Fruit fly (Drosophila melanogaster) whole organism, prepupa: ENCODE data around the gene CG42673.

Source experiments
- Blimp-1 ChIP-seq: fragments of 200-800 bp; sonication (Bioruptor generic); optimal IDR thresholded peaks from 3 replicates; lab custom pipeline; 2017; ENCODE audit warnings: missing biosample characterization, missing genetic modification characterization, mild to moderate bottlenecking, moderate library complexity, missing genetic modification reagents
- CG10631 ChIP-seq: fragments of 200-800 bp; sonication (Bioruptor generic); optimal IDR thresholded peaks from 2 replicates; lab custom pipeline; 2016; ENCODE audit warnings: missing biosample characterization, missing genetic modification characterization
- CG10669 ChIP-seq: fragments of 200-800 bp; sonication (Bioruptor generic); optimal IDR thresholded peaks from 3 replicates; lab custom pipeline; 2018; ENCODE audit warnings: missing biosample characterization, mild to moderate bottlenecking, missing genetic modification characterization, moderate library complexity
- CG1621 ChIP-seq: fragments of 200-800 bp; sonication (Bioruptor generic); optimal IDR thresholded peaks from 3 replicates; lab custom pipeline; 2018; ENCODE audit warnings: missing biosample characterization, mild to moderate bottlenecking, missing genetic modification characterization
- CG16779 ChIP-seq: fragments of 200-800 bp; sonication (Bioruptor generic); optimal IDR thresholded peaks from 3 replicates; lab custom pipeline; 2017; ENCODE audit warnings: missing biosample characterization, mild to moderate bottlenecking, missing genetic modification characterization
- CG3032 ChIP-seq: fragments of 200-800 bp; optimal IDR thresholded peaks from 2 replicates; lab custom pipeline; 2019; ENCODE audit warnings: missing biosample characterization, mild to moderate bottlenecking, missing genetic modification characterization, moderate library complexity
- CG32006 ChIP-seq: fragments of 200-800 bp; sonication (Bioruptor generic); optimal IDR thresholded peaks from 3 replicates; lab custom pipeline; 2017; ENCODE audit warnings: missing biosample characterization, mild to moderate bottlenecking, missing genetic modification characterization
- CG4318 ChIP-seq: fragments of 200-800 bp; sonication (Bioruptor generic); optimal IDR thresholded peaks from 3 replicates; lab custom pipeline; 2017; ENCODE audit warnings: missing biosample characterization, mild to moderate bottlenecking, missing genetic modification characterization
- CG6163 ChIP-seq: fragments of 200-800 bp; sonication (Bioruptor generic); IDR thresholded peaks from 3 replicates; pipeline ENCODE4 v1.3.6; 2022; ENCODE audit warnings: missing biosample characterization, missing genetic modification characterization
- CG6276 ChIP-seq: fragments of 200-800 bp; sonication (Bioruptor generic); optimal IDR thresholded peaks from 2 replicates; lab custom pipeline; 2017; ENCODE audit warnings: missing biosample characterization, mild to moderate bottlenecking, missing genetic modification characterization
- CG6808 ChIP-seq: fragments of 200-800 bp; sonication (Bioruptor generic); optimal IDR thresholded peaks from 3 replicates; lab custom pipeline; 2017; ENCODE audit warnings: missing biosample characterization, missing genetic modification characterization, mild to moderate bottlenecking, moderate library complexity, missing genetic modification reagents
- CG6854 ChIP-seq: fragments of 200-800 bp; sonication (Bioruptor generic); optimal IDR thresholded peaks from 2 replicates; lab custom pipeline; 2017; ENCODE audit warnings: missing biosample characterization, mild to moderate bottlenecking, missing genetic modification characterization
- CG7368 ChIP-seq: fragments of 200-800 bp; sonication (Bioruptor generic); optimal IDR thresholded peaks from 3 replicates; lab custom pipeline; 2016; ENCODE audit warnings: missing biosample characterization, missing genetic modification characterization
- CG8119 ChIP-seq: fragments of 200-800 bp; sonication (Bioruptor generic); IDR thresholded peaks from 3 replicates; pipeline ENCODE4 v1.3.6; 2022; ENCODE audit warnings: missing biosample characterization, missing genetic modification characterization
- CG8632 ChIP-seq: fragments of 200-800 bp; sonication (Bioruptor generic); optimal IDR thresholded peaks from 3 replicates; lab custom pipeline; 2016; ENCODE audit warnings: missing biosample characterization, missing genetic modification characterization
- Eip75B ChIP-seq: fragments of 200-800 bp; sonication (Bioruptor generic); optimal IDR thresholded peaks from 3 replicates; lab custom pipeline; 2016; ENCODE audit warnings: missing biosample characterization, missing genetic modification characterization
- Eip78C ChIP-seq: fragments of 200-800 bp; sonication (Bioruptor generic); peaks from one replicate; lab custom pipeline; 2016; ENCODE audit warnings: missing biosample characterization, missing genetic modification characterization
- Eip93F ChIP-seq: fragments of 200-800 bp; sonication (Bioruptor generic); optimal IDR thresholded peaks from 2 replicates; lab custom pipeline; 2016; ENCODE audit warnings: missing biosample characterization, mild to moderate bottlenecking, missing genetic modification characterization
- Ets21C ChIP-seq: fragments of 200-800 bp; sonication (Bioruptor generic); optimal IDR thresholded peaks from 3 replicates; lab custom pipeline; 2016; ENCODE audit warnings: missing biosample characterization, missing genetic modification characterization
- Ets96B ChIP-seq: fragments of 200-800 bp; optimal IDR thresholded peaks from 2 replicates; lab custom pipeline; 2019; ENCODE audit warnings: missing biosample characterization, mild to moderate bottlenecking, missing genetic modification characterization, moderate library complexity
- Gug ChIP-seq: fragments of 200-800 bp; sonication (Bioruptor generic); IDR thresholded peaks from 2 replicates; pipeline ENCODE4 v1.3.6; 2022; ENCODE audit warnings: missing biosample characterization, missing genetic modification characterization
- Hr38 ChIP-seq: sonication (Bioruptor generic); optimal IDR thresholded peaks from 2 replicates; lab custom pipeline; 2016; ENCODE audit warnings: missing biosample characterization, missing genetic modification characterization
- Hr39 ChIP-seq: fragments of 200-800 bp; sonication (Bioruptor generic); optimal IDR thresholded peaks from 2 replicates; lab custom pipeline; 2016; ENCODE audit warnings: missing biosample characterization, missing genetic modification characterization
- Hr4 ChIP-seq: fragments of 200-800 bp; sonication (Bioruptor generic); optimal IDR thresholded peaks from 3 replicates; lab custom pipeline; 2016; ENCODE audit warnings: missing biosample characterization, missing genetic modification characterization
- Lpt ChIP-seq: fragments of 200-800 bp; sonication (Bioruptor generic); optimal IDR thresholded peaks from 3 replicates; lab custom pipeline; 2016; ENCODE audit warnings: missing biosample characterization, missing genetic modification characterization
- Met ChIP-seq: fragments of 200-800 bp; sonication (Bioruptor generic); optimal IDR thresholded peaks from 3 replicates; lab custom pipeline; 2016; ENCODE audit warnings: missing biosample characterization, missing genetic modification characterization
- OdsH ChIP-seq: fragments of 200-800 bp; sonication (Bioruptor generic); optimal IDR thresholded peaks from 3 replicates; lab custom pipeline; 2016; ENCODE audit warnings: missing biosample characterization, missing genetic modification characterization
- Sox102F ChIP-seq: fragments of 200-800 bp; sonication (Bioruptor generic); optimal IDR thresholded peaks from 2 replicates; lab custom pipeline; 2016; ENCODE audit warnings: missing biosample characterization, mild to moderate bottlenecking, missing genetic modification characterization
- Sox14 ChIP-seq: fragments of 200-800 bp; sonication (Bioruptor generic); optimal IDR thresholded peaks from 3 replicates; lab custom pipeline; 2016; ENCODE audit warnings: missing biosample characterization, missing genetic modification characterization
- Sox15 ChIP-seq: fragments of 200-800 bp; sonication (Bioruptor generic); optimal IDR thresholded peaks from 3 replicates; lab custom pipeline; 2016; ENCODE audit warnings: missing biosample characterization, missing genetic modification characterization
- cyc ChIP-seq: fragments of 200-800 bp; sonication (Bioruptor generic); optimal IDR thresholded peaks from 3 replicates; lab custom pipeline; 2016; ENCODE audit warnings: missing biosample characterization, missing genetic modification characterization
- dac ChIP-seq: fragments of 200-800 bp; sonication (Bioruptor generic); optimal IDR thresholded peaks from 2 replicates; lab custom pipeline; 2017; ENCODE audit warnings: missing biosample characterization, mild to moderate bottlenecking, missing genetic modification characterization
- dsx ChIP-seq: fragments of 200-800 bp; optimal IDR thresholded peaks from 3 replicates; lab custom pipeline; 2019; ENCODE audit warnings: missing biosample characterization, mild to moderate bottlenecking, missing genetic modification characterization, moderate library complexity; ENCODE audit not compliant: poor library complexity, severe bottlenecking
- eg ChIP-seq: fragments of 200-800 bp; sonication (Bioruptor generic); IDR thresholded peaks from 3 replicates; pipeline ENCODE4 v1.3.6; 2022; ENCODE audit warnings: missing biosample characterization, missing genetic modification characterization
- fkh ChIP-seq: fragments of 200-800 bp; sonication (Bioruptor generic); optimal IDR thresholded peaks from 3 replicates; lab custom pipeline; 2017; ENCODE audit warnings: missing biosample characterization, mild to moderate bottlenecking, missing genetic modification characterization, moderate library complexity
- lz ChIP-seq: fragments of 200-800 bp; sonication (Bioruptor generic); optimal IDR thresholded peaks from 3 replicates; lab custom pipeline; 2016; ENCODE audit warnings: missing biosample characterization, missing genetic modification characterization
- net ChIP-seq: fragments of 200-800 bp; sonication (Bioruptor generic); optimal IDR thresholded peaks from 3 replicates; lab custom pipeline; 2016; ENCODE audit warnings: missing biosample characterization, missing genetic modification characterization
- pdm3 ChIP-seq: fragments of 200-800 bp; sonication (Bioruptor generic); optimal IDR thresholded peaks from 3 replicates; lab custom pipeline; 2016; ENCODE audit warnings: missing biosample characterization, missing genetic modification characterization
- spab ChIP-seq: fragments of 200-800 bp; sonication (Bioruptor generic); optimal IDR thresholded peaks from 2 replicates; lab custom pipeline; 2017; ENCODE audit warnings: missing biosample characterization, mild to moderate bottlenecking, missing genetic modification characterization, missing genetic modification reagents
- ss ChIP-seq, 2 experiments: fragments of 200-800 bp; sonication (Bioruptor generic); optimal IDR thresholded peaks; 2 replicates in 1 of 2; 3 replicates in 1 of 2; lab custom pipeline; 2017 to 2018; ENCODE audit warnings: mild to moderate bottlenecking in 2 of 2, missing biosample characterization in 2 of 2, missing genetic modification characterization in 2 of 2, moderate library complexity in 1 of 2
- svp ChIP-seq: fragments of 200-800 bp; sonication (Bioruptor generic); peaks from one replicate; lab custom pipeline; 2016; ENCODE audit warnings: missing biosample characterization, missing genetic modification characterization
- topi ChIP-seq: fragments of 200-800 bp; sonication (Bioruptor generic); optimal IDR thresholded peaks from 3 replicates; lab custom pipeline; 2016; ENCODE audit warnings: missing biosample characterization, missing genetic modification characterization
- vri ChIP-seq: fragments of 200-800 bp; sonication (Bioruptor generic); optimal IDR thresholded peaks from 3 replicates; lab custom pipeline; 2016; ENCODE audit warnings: missing biosample characterization, mild to moderate bottlenecking, missing genetic modification characterization

The CG42673 gene

DNA sequence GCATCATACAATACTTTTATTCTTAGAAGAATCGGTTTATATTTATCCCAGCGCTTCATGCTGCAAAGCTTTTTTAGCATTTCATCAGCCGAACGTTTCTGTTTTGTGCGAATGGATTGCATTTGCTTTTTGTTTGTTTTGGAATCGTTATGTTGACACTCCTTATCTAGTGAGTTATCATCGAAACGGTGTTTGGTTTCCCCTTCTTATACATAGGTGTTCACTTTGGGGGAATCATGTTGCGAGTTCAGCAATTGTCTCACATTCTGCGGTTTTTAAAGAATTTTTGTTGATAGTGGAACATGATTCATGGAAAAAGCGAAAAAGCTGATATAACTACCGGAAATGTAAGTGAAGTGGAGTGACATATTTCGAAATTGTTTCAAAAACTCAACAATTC lies 44.7 kb upstream of the CG42673 start:
- TF ChIP-seq CG8119 (no peak), fkh (GFP tag; lab: Kevin White, UChicago) (peak; percentile 39)

DNA sequence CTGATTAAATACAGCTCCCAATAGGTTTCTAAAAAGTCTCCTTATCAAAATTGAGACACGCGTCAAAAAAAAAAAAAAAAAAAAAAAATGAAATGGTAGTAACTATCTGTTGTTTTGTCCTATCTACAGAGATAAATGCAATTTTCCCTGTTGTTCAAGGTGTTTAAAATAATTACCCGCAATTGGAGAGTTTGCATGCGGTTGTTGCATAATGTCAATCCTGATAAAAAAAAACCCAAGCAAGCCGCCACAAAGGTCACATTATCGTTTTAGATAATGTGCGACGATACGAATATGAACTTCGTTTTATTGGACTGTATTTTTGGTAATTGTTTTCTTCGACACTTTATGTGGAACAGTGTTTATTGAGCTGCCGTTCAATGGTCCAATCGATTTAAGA lies 44.2 kb upstream of the CG42673 start:
- TF ChIP-seq CG4318 (GFP tag; lab: Kevin White, UChicago), result no peak
- TF ChIP-seq CG7368 (GFP tag; lab: Kevin White, UChicago), result no peak
- no peak for TF ChIP-seq CG6163
- peak; percentile 39 for TF ChIP-seq vri (GFP tag; lab: Kevin White, UChicago)

DNA sequence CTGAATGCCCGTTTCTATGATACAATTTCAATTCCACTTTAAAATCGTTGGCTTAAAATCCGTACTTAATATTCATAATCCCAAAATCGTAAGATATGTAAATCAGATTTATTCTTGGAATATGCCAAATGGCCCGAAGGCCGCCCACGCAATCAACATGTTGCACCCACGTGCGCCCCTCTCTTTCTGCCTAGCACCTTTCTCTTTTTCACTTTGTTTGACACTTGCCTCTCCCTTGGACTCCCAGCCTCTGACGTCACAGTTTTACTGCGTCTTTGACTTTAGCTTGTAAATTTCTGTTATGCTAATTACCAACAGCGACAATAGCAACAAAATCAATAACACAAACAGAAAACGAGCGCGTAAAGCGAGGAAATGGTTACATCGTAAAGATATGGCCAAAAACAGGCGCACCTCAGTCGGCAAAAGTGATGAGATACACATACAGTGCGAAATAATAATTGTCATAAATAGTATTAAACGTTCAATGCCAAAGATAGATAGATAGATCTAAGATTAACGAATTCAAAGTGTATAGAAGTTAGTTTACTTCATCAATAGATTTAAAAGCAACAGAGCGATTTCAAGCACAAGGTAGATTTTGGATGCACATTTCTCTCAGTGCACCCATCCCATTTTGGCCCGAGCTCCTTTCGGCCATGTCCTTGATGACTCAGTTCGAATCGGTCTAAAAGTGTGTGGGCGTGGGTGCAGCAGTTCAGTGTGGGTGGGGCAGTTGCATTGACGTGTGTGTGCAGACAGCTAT lies 43.3 kb upstream of the CG42673 start:
- TF ChIP-seq Hr38 (no peak), net (peak; percentile 23), CG6276 (GFP tag; lab: Kevin White, UChicago) (peak; percentile 23), svp (GFP tag; lab: Kevin White, UChicago) (peak; percentile 59), CG8632 (GFP tag; lab: Kevin White, UChicago) (no peak), Eip78C (GFP tag; lab: Kevin White, UChicago) (peak; percentile 87), Hr4 (GFP tag; lab: Kevin White, UChicago) (peak; percentile 35), Blimp-1 (no peak), eg (0 out of 3 replicates have a peak, but pooled peaks have one; percentile 39), Gug (GFP tag; lab: Robert Waterston, UW) (0 out of 2 replicates have a peak, but pooled peaks have one; percentile 49), CG6808 (GFP tag; lab: Kevin White, UChicago) (peak; percentile 13), Met (no peak), dsx (GFP tag; lab: Kevin White, UChicago) (peak; percentile 6), pdm3 (no peak), fkh (GFP tag; lab: Kevin White, UChicago) (peak; percentile 10), CG3032 (no peak), CG7368 (GFP tag; lab: Kevin White, UChicago) (peak; percentile 6), Ets96B (peak; percentile 43), CG10631 (GFP tag; lab: Kevin White, UChicago) (no peak), Ets21C (no peak), CG8119 (0 out of 3 replicates have a peak, but pooled peaks have one; percentile 22), CG32006 (GFP tag; lab: Kevin White, UChicago) (no peak), Eip75B (GFP tag; lab: Kevin White, UChicago) (peak; percentile 4), CG10669 (GFP tag; lab: Kevin White, UChicago) (peak; percentile 43), Sox15 (no peak), Lpt (GFP tag; lab: Kevin White, UChicago) (peak; percentile 46), CG6854 (GFP tag; lab: Kevin White, UChicago) (no peak), spab (peak; percentile 23), cyc (GFP tag; lab: Kevin White, UChicago) (peak; percentile 26), topi (GFP tag; lab: Kevin White, UChicago) (peak; percentile 23)

DNA sequence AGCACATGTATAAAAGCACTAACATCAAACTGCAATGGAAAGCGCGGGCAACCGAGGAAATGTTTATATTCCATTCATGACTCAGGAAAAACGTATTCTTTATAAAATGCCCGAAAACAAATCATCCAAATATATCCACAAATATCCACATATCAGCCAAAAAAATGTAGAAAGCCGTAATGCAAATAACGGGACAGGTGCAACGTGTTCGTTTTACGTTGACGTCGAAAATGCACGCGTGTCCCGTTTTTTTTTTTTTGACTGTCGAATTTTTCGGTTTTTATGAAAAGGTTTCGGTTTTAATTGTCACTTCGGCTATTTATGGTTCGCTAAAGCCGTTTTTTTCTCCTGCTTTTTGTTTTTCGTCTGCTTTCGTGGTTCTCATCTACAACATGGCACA lies 42.5 kb upstream of the CG42673 start:
- no peak for TF ChIP-seq Met
- no peak for TF ChIP-seq svp (GFP tag; lab: Kevin White, UChicago)
- no peak for TF ChIP-seq CG16779 (tag; lab: Kevin White, UChicago)
- TF ChIP-seq CG32006 (GFP tag; lab: Kevin White, UChicago), result no peak
- TF ChIP-seq Sox15, result no peak
- TF ChIP-seq Gug (GFP tag; lab: Robert Waterston, UW), result no peak
- no peak for TF ChIP-seq Hr39
- no peak for TF ChIP-seq ss (GFP tag; optimal IDR thresholded peaks at IDR 0.05; lab: Kevin White, UChicago)
- no peak for TF ChIP-seq Sox14 (GFP tag; lab: Kevin White, UChicago)
- no peak for TF ChIP-seq CG7368 (GFP tag; lab: Kevin White, UChicago)
- TF ChIP-seq Eip93F, result no peak
- no peak for TF ChIP-seq Ets21C
- no peak for TF ChIP-seq CG1621 (tag; lab: Kevin White, UChicago)
- TF ChIP-seq CG6276 (GFP tag; lab: Kevin White, UChicago), result no peak
- TF ChIP-seq vri (GFP tag; lab: Kevin White, UChicago), result no peak
- no peak for TF ChIP-seq lz (GFP tag; lab: Kevin White, UChicago)
- no peak for TF ChIP-seq dac (GFP tag; lab: Kevin White, UChicago)
- TF ChIP-seq OdsH (GFP tag; lab: Kevin White, UChicago), result no peak
- no peak for TF ChIP-seq Sox102F
